Fruit fly (Drosophila melanogaster) whole organism, embryonic: Measurements from ENCODE around the gene CG13126.

Experiments used
- Aef1 ChIP-seq: fragments of 200-800 bp; sonication (Bioruptor generic); IDR thresholded peaks from 3 replicates; pipeline ENCODE4 v1.3.6; 2022; ENCODE audit warnings: missing biosample characterization, missing genetic modification characterization
- CG10366 ChIP-seq: fragments of 200-800 bp; sonication (Bioruptor generic); IDR thresholded peaks from 2 replicates; pipeline ENCODE4 v1.3.6; 2022; ENCODE audit warnings: missing biosample characterization, missing genetic modification characterization
- CG10543 ChIP-seq: fragments of 200-800 bp; sonication (Bioruptor generic); optimal IDR thresholded peaks from 3 replicates; lab custom pipeline; 2017; ENCODE audit warnings: missing biosample characterization, mild to moderate bottlenecking, missing genetic modification characterization, moderate library complexity
- CG10979 ChIP-seq: fragments of 200-800 bp; sonication (Bioruptor generic); optimal IDR thresholded peaks from 2 replicates; lab custom pipeline; 2018; ENCODE audit warnings: missing biosample characterization, mild to moderate bottlenecking, missing genetic modification characterization, moderate library complexity
- CG12219 ChIP-seq: fragments of 200-800 bp; sonication (Bioruptor generic); optimal IDR thresholded peaks from 3 replicates; lab custom pipeline; 2018; ENCODE audit warnings: missing biosample characterization, mild to moderate bottlenecking, missing genetic modification characterization
- CG13123 ChIP-seq: fragments of 200-800 bp; sonication (Bioruptor generic); optimal IDR thresholded peaks from 2 replicates; lab custom pipeline; 2016; ENCODE audit warnings: missing biosample characterization, missing genetic modification characterization
- CG13624 ChIP-seq: fragments of 200-800 bp; sonication (Bioruptor generic); optimal IDR thresholded peaks from 2 replicates; lab custom pipeline; 2016; ENCODE audit warnings: missing biosample characterization, missing genetic modification characterization
- CG15073 ChIP-seq: fragments of 200-800 bp; sonication (Bioruptor generic); optimal IDR thresholded peaks from 2 replicates; lab custom pipeline; 2016; ENCODE audit warnings: missing biosample characterization, missing genetic modification characterization
- CG33557 ChIP-seq: fragments of 200-800 bp; sonication (Bioruptor generic); optimal IDR thresholded peaks from 2 replicates; lab custom pipeline; 2019; ENCODE audit warnings: missing biosample characterization, mild to moderate bottlenecking, missing genetic modification characterization, moderate library complexity
- CG4707 ChIP-seq: fragments of 200-800 bp; sonication (Bioruptor generic); optimal IDR thresholded peaks from 2 replicates; lab custom pipeline; 2018; ENCODE audit warnings: missing biosample characterization, mild to moderate bottlenecking, missing genetic modification characterization, moderate library complexity
- CG6175 ChIP-seq: fragments of 200-800 bp; sonication (Bioruptor generic); IDR thresholded peaks from 3 replicates; pipeline ENCODE4 v1.3.6; 2022; ENCODE audit warnings: missing biosample characterization, missing genetic modification characterization
- CG7839 ChIP-seq: fragments of 200-800 bp; sonication (Bioruptor generic); optimal IDR thresholded peaks from 3 replicates; lab custom pipeline; 2018; ENCODE audit warnings: missing biosample characterization, mild to moderate bottlenecking, missing genetic modification characterization, moderate library complexity
- CG7963 ChIP-seq: fragments of 200-800 bp; sonication (Bioruptor generic); IDR thresholded peaks from 3 replicates; pipeline ENCODE4 v1.3.6; 2022; ENCODE audit warnings: missing biosample characterization, missing genetic modification characterization; ENCODE audit not compliant: partially characterized antibody
- CG9215 ChIP-seq: fragments of 200-800 bp; sonication (Bioruptor generic); IDR thresholded peaks from 2 replicates; pipeline ENCODE4 v1.3.6; 2022; ENCODE audit warnings: missing biosample characterization, missing genetic modification characterization
- Dip2 ChIP-seq: fragments of 200-800 bp; sonication (Bioruptor generic); IDR thresholded peaks from 2 replicates; pipeline ENCODE4 v1.3.6; 2022; ENCODE audit warnings: missing biosample characterization, missing genetic modification characterization
- Dip3 ChIP-seq: fragments of 200-800 bp; sonication (Bioruptor generic); optimal IDR thresholded peaks from 3 replicates; lab custom pipeline; 2016; ENCODE audit warnings: missing biosample characterization, missing genetic modification characterization
- Doc3 ChIP-seq: fragments of 200-800 bp; sonication (Bioruptor generic); IDR thresholded peaks from 3 replicates; pipeline ENCODE4 v1.3.6; 2022; ENCODE audit warnings: missing biosample characterization, missing genetic modification characterization; ENCODE audit not compliant: partially characterized antibody
- ERR ChIP-seq: fragments of 200-800 bp; sonication (Bioruptor generic); optimal IDR thresholded peaks from 2 replicates; lab custom pipeline; 2016; ENCODE audit warnings: missing biosample characterization, missing genetic modification characterization
- Fer1 ChIP-seq: fragments of 200-800 bp; sonication (Bioruptor generic); optimal IDR thresholded peaks from 2 replicates; lab custom pipeline; 2017; ENCODE audit warnings: missing biosample characterization, mild to moderate bottlenecking, missing genetic modification characterization
- Gug ChIP-seq: fragments of 200-800 bp; sonication (Bioruptor generic); IDR thresholded peaks from 4 replicates; pipeline ENCODE4 v1.3.6; 2022; ENCODE audit warnings: missing biosample characterization, missing genetic modification characterization
- HLH4C ChIP-seq: fragments of 200-800 bp; sonication (Bioruptor generic); IDR thresholded peaks from 3 replicates; pipeline ENCODE4 v1.3.6; 2022; ENCODE audit warnings: missing biosample characterization, missing genetic modification characterization; ENCODE audit not compliant: partially characterized antibody
- Hsf ChIP-seq: fragments of 200-800 bp; sonication (Bioruptor generic); optimal IDR thresholded peaks from 3 replicates; lab custom pipeline; 2016; ENCODE audit warnings: missing biosample characterization, missing genetic modification characterization
- MESR4 ChIP-seq: fragments of 200-800 bp; sonication (Bioruptor generic); optimal IDR thresholded peaks from 2 replicates; lab custom pipeline; 2018; ENCODE audit warnings: missing biosample characterization, mild to moderate bottlenecking, missing genetic modification characterization, moderate library complexity
- Max ChIP-seq: fragments of 200-800 bp; sonication (Bioruptor generic); optimal IDR thresholded peaks from 2 replicates; lab custom pipeline; 2016; ENCODE audit warnings: missing biosample characterization, mild to moderate bottlenecking, missing genetic modification characterization
- NK7.1 ChIP-seq: fragments of 200-800 bp; sonication (Bioruptor generic); optimal IDR thresholded peaks from 3 replicates; lab custom pipeline; 2016; ENCODE audit warnings: missing biosample characterization, missing genetic modification characterization
- amos ChIP-seq: fragments of 200-800 bp; sonication (Bioruptor generic); IDR thresholded peaks from 2 replicates; pipeline ENCODE4 v1.3.6; 2022; ENCODE audit warnings: missing biosample characterization, missing genetic modification characterization; ENCODE audit not compliant: partially characterized antibody
- az2 ChIP-seq: fragments of 200-800 bp; sonication (Bioruptor generic); optimal IDR thresholded peaks from 3 replicates; lab custom pipeline; 2016; ENCODE audit warnings: missing biosample characterization, missing genetic modification characterization
- bab2 ChIP-seq: fragments of 200-800 bp; sonication (Bioruptor generic); optimal IDR thresholded peaks from 2 replicates; lab custom pipeline; 2016; ENCODE audit warnings: missing biosample characterization, missing genetic modification characterization
- bsh ChIP-seq, 2 experiments: fragments of 200-800 bp; sonication (Bioruptor generic); optimal IDR thresholded peaks; 2 replicates each; lab custom pipeline; 2017 to 2018; ENCODE audit warnings: mild to moderate bottlenecking in 2 of 2, missing biosample characterization in 2 of 2, missing genetic modification characterization in 2 of 2, moderate library complexity in 1 of 2
- cato ChIP-seq: fragments of 200-800 bp; sonication (Bioruptor generic); optimal IDR thresholded peaks from 2 replicates; lab custom pipeline; 2016; ENCODE audit warnings: missing biosample characterization, missing genetic modification characterization, borderline replicate concordance
- chinmo ChIP-seq: fragments of 200-800 bp; sonication (Bioruptor generic); IDR thresholded peaks from 4 replicates; pipeline ENCODE4 v1.3.6; 2022; ENCODE audit warnings: missing biosample characterization, missing genetic modification characterization; ENCODE audit not compliant: partially characterized antibody
- da ChIP-seq: fragments of 200-800 bp; sonication (Bioruptor generic); optimal IDR thresholded peaks from 2 replicates; lab custom pipeline; 2016; ENCODE audit warnings: missing biosample characterization, missing genetic modification characterization
- dmrt99B ChIP-seq: fragments of 200-800 bp; sonication (Bioruptor generic); optimal IDR thresholded peaks from 2 replicates; lab custom pipeline; 2018; ENCODE audit warnings: missing biosample characterization, mild to moderate bottlenecking, missing genetic modification characterization, moderate library complexity
- esg ChIP-seq: fragments of 200-800 bp; sonication (Bioruptor generic); conservative IDR thresholded peaks from 2 replicates; pipeline ENCODE4 v1.3.6; 2022; ENCODE audit warnings: missing biosample characterization, missing genetic modification characterization
- gcm2 ChIP-seq: fragments of 200-800 bp; sonication (Bioruptor generic); optimal IDR thresholded peaks from 2 replicates; lab custom pipeline; 2016; ENCODE audit warnings: missing biosample characterization, missing genetic modification characterization
- grau ChIP-seq: fragments of 200-800 bp; optimal IDR thresholded peaks from 3 replicates; lab custom pipeline; 2019; ENCODE audit warnings: missing biosample characterization, mild to moderate bottlenecking, missing genetic modification characterization, moderate library complexity
- hbn ChIP-seq: fragments of 200-800 bp; sonication (Bioruptor generic); IDR thresholded peaks from 2 replicates; pipeline ENCODE4 v1.3.6; 2022; ENCODE audit warnings: missing biosample characterization, missing genetic modification characterization; ENCODE audit not compliant: partially characterized antibody
- hkb ChIP-seq, 2 experiments: fragments of 200-800 bp in 1 of 2; fragments of >200 bp in 1 of 2; sonication (Bioruptor generic) in 1 of 2; IDR thresholded peaks in 1 of 2; optimal IDR thresholded peaks in 1 of 2; 2 replicates each; pipeline versions ENCODE4 v1.3.6 to Lab custom; 2017 to 2022; ENCODE audit warnings: missing biosample characterization in 1 of 2, missing genetic modification characterization in 1 of 2
- insv ChIP-seq, 2 experiments: fragments of 200-800 bp; sonication (Bioruptor generic); optimal IDR thresholded peaks; 3 replicates each; lab custom pipeline; 2016 to 2018; ENCODE audit warnings: missing biosample characterization in 2 of 2, missing genetic modification characterization in 2 of 2
- inv ChIP-seq: fragments of 200-800 bp; sonication (Bioruptor generic); IDR thresholded peaks from 2 replicates; pipeline ENCODE4 v1.3.6; 2022; ENCODE audit warnings: missing biosample characterization, missing genetic modification characterization; ENCODE audit not compliant: partially characterized antibody
- jigr1 ChIP-seq: fragments of 200-800 bp; sonication (Bioruptor generic); IDR thresholded peaks from 3 replicates; pipeline ENCODE4 v1.3.6; 2022; ENCODE audit warnings: missing biosample characterization, missing genetic modification characterization
- ken ChIP-seq: fragments of 200-800 bp; sonication (Bioruptor generic); IDR thresholded peaks from 3 replicates; pipeline ENCODE4 v1.3.6; 2022; ENCODE audit warnings: missing biosample characterization, missing genetic modification characterization
- kni ChIP-seq: fragments of 200-800 bp; sonication (Bioruptor generic); optimal IDR thresholded peaks from 3 replicates; lab custom pipeline; 2017; ENCODE audit warnings: mild to moderate bottlenecking, missing biosample characterization, missing genetic modification reagents, missing genetic modification characterization
- lmd ChIP-seq: fragments of 200-800 bp; sonication (Bioruptor generic); IDR thresholded peaks from 2 replicates; pipeline ENCODE4 v1.3.6; 2022; ENCODE audit warnings: missing biosample characterization, missing genetic modification characterization
- prd ChIP-seq, 3 experiments: fragments of >200 bp in 2 of 3; fragments of 200-800 bp in 1 of 3; sonication (Bioruptor generic) in 1 of 3; optimal IDR thresholded peaks in 2 of 3; IDR thresholded peaks in 1 of 3; 2 replicates in 2 of 3; 3 replicates in 1 of 3; pipeline versions ENCODE4 v1.3.6 to Lab custom; 2017 to 2022; ENCODE audit warnings: missing biosample characterization in 1 of 3, missing genetic modification characterization in 1 of 3
- tx ChIP-seq: fragments of 200-800 bp; sonication (Bioruptor generic); optimal IDR thresholded peaks from 2 replicates; lab custom pipeline; 2016; ENCODE audit warnings: missing biosample characterization, missing genetic modification characterization
- usp ChIP-seq: fragments of >200 bp; optimal IDR thresholded peaks from 2 replicates; lab custom pipeline; 2017; ENCODE audit warnings: missing biosample characterization, missing genetic modification characterization
- zfh1 ChIP-seq: fragments of 200-800 bp; sonication (Bioruptor generic); IDR thresholded peaks from 3 replicates; pipeline ENCODE4 v1.3.6; 2022; ENCODE audit warnings: missing biosample characterization, missing genetic modification characterization

CG13126 gene

DNA sequence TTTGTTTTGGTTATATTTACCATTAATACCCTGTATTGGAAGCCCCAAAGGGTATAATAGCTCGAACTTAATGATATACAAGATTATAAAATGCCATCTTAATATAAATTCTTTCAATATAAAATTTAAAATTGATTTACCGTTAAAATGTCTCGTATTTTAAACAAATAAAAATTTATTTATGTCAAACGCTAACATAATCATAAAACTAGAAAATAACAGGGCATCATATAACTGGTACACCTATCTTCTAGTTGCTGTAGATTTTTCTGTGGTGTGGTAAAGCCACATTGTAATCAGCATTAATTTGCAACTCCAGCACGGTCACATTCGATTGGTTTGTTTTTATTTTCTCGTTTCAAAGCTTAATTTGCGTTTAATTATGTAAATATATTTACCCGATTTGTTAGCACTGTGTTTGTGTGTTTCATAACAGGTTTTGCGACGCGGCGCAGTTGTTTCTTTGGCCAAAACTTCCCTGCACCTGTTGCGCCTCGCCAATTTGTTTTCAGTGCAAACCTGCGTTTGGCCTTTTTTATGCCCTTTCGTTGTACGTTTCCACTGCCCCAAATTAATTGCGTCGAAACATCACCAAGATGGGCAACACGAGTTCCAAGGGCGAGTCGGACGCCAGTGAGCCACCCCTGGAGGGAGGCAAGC lies 3.1 kb upstream of the CG13126 start, which contains the start of the genes CG4658 and CG5846 (continued):
- TF ChIP-seq jigr1 (GFP tag; lab: Robert Waterston, UW): peak; percentile 87
- no peak for TF ChIP-seq amos (GFP tag; lab: Robert Waterston, UW)
- no peak for TF ChIP-seq Doc3 (GFP tag; lab: Robert Waterston, UW)
- TF ChIP-seq CG10979 (tag; lab: Kevin White, UChicago): peak; percentile 96
- TF ChIP-seq chinmo (GFP tag; lab: Robert Waterston, UW): 0 out of 4 replicates have a peak, but pooled peaks have one; percentile 46
- TF ChIP-seq ken (GFP tag; lab: Robert Waterston, UW): peak; percentile 83
- TF ChIP-seq CG9215 (GFP tag; lab: Robert Waterston, UW): peak; percentile 90
- TF ChIP-seq CG4707 (GFP tag; lab: Kevin White, UChicago): peak; percentile 64
- no peak for TF ChIP-seq ERR (GFP tag; lab: Kevin White, UChicago)
- TF ChIP-seq hkb (optimal IDR thresholded peaks at IDR 0.05; lab: Kevin White, UChicago): no peak
- TF ChIP-seq hkb (GFP tag; IDR thresholded peaks at IDR 0.05; lab: Robert Waterston, UW): peak; percentile 96
- TF ChIP-seq CG7839 (tag; lab: Kevin White, UChicago): peak; percentile 96
- peak; percentile 83 for TF ChIP-seq CG33557 (GFP tag; lab: Kevin White, UChicago)
- TF ChIP-seq CG10366 (GFP tag; lab: Robert Waterston, UW): peak; percentile 92
- peak; percentile 39 for TF ChIP-seq NK7.1 (GFP tag; lab: Kevin White, UChicago)
- peak; percentile 96 for TF ChIP-seq zfh1 (GFP tag; lab: Robert Waterston, UW)
- peak; percentile 94 for TF ChIP-seq dmrt99B (tag; lab: Kevin White, UChicago)
- peak; percentile 77 for TF ChIP-seq CG15073 (GFP tag; lab: Kevin White, UChicago)
- no peak for TF ChIP-seq prd (optimal IDR thresholded peaks at IDR 0.05; lab: Kevin White, UChicago)
- peak; percentile 98 for TF ChIP-seq prd (GFP tag; IDR thresholded peaks at IDR 0.05; lab: Robert Waterston, UW)
- TF ChIP-seq da (GFP tag; lab: Kevin White, UChicago): peak; percentile 82
- TF ChIP-seq gcm2 (GFP tag; lab: Kevin White, UChicago): peak; percentile 25
- peak; percentile 29 for TF ChIP-seq kni (GFP tag; lab: Kevin White, UChicago)
- peak; percentile 74 for TF ChIP-seq CG10543 (GFP tag; lab: Kevin White, UChicago)
- peak; percentile 94 for TF ChIP-seq grau (tag; lab: Kevin White, UChicago)
- no peak for TF ChIP-seq inv (GFP tag; lab: Robert Waterston, UW)
- TF ChIP-seq az2: peak; percentile 96
- no peak for TF ChIP-seq hbn (GFP tag; lab: Robert Waterston, UW)
- peak in 1 of 2 experiments; percentile 39 for TF ChIP-seq insv (GFP tag; optimal IDR thresholded peaks at IDR 0.05; lab: Kevin White, UChicago)
- TF ChIP-seq Max (GFP tag; lab: Kevin White, UChicago): peak; percentile 90
- peak; percentile 90 for TF ChIP-seq bab2 (GFP tag; lab: Kevin White, UChicago)
- no peak for TF ChIP-seq usp (GFP tag; lab: Kevin White, UChicago)
- TF ChIP-seq lmd (GFP tag; lab: Robert Waterston, UW): peak; percentile 95
- TF ChIP-seq CG7963: no peak
- peak; percentile 88 for TF ChIP-seq Fer1 (GFP tag; lab: Kevin White, UChicago)
- TF ChIP-seq CG13624 (GFP tag; lab: Kevin White, UChicago): peak; percentile 81
- TF ChIP-seq CG13123: peak; percentile 90
- TF ChIP-seq esg: peak; percentile 93
- TF ChIP-seq tx (GFP tag; lab: Kevin White, UChicago): peak; percentile 45
- peak; percentile 78 for TF ChIP-seq Dip3 (GFP tag; lab: Kevin White, UChicago)
- TF ChIP-seq CG12219: peak; percentile 77
- TF ChIP-seq bsh (GFP tag; optimal IDR thresholded peaks at IDR 0.05; lab: Kevin White, UChicago): peak; percentile 16 to 97
- TF ChIP-seq HLH4C (GFP tag; lab: Robert Waterston, UW): no peak
- peak; percentile 91 for TF ChIP-seq cato (GFP tag; lab: Kevin White, UChicago)
- peak; percentile 94 for TF ChIP-seq Hsf (GFP tag; lab: Kevin White, UChicago)
- peak; percentile 63; the same call in 2 of the 3 replicates for TF ChIP-seq CG6175 (GFP tag; lab: Robert Waterston, UW)
- TF ChIP-seq Gug (GFP tag; lab: Robert Waterston, UW): peak; percentile 81
- TF ChIP-seq Dip2 (GFP tag; lab: Robert Waterston, UW): peak; percentile 50
- TF ChIP-seq MESR4 (GFP tag; lab: Kevin White, UChicago): peak; percentile 60
- peak; percentile 93 for TF ChIP-seq Aef1 (GFP tag; lab: Robert Waterston, UW)
